Fruit fly (Drosophila melanogaster) whole organism, embryonic: ENCODE results near the gene mRpL46.

Source experiments
- ATbp ChIP-seq: fragments of 200-800 bp; sonication (Bioruptor generic); optimal IDR thresholded peaks from 2 replicates; lab custom pipeline; 2017; ENCODE audit warnings: missing biosample characterization, mild to moderate bottlenecking, missing genetic modification characterization, missing genetic modification reagents
- Abd-B ChIP-seq: fragments of 200-800 bp; sonication (Bioruptor generic); optimal IDR thresholded peaks from 2 replicates; lab custom pipeline; 2018; ENCODE audit warnings: missing biosample characterization, mild to moderate bottlenecking, missing genetic modification characterization, moderate library complexity
- Ada2b ChIP-seq: fragments of 200-800 bp; sonication (Bioruptor generic); IDR thresholded peaks from 2 replicates; pipeline ENCODE4 v1.3.6; 2022; ENCODE audit warnings: missing biosample characterization, missing genetic modification characterization
- CG10267 ChIP-seq: fragments of 200-800 bp; sonication (Bioruptor generic); optimal IDR thresholded peaks from 2 replicates; lab custom pipeline; 2018; ENCODE audit warnings: missing biosample characterization, mild to moderate bottlenecking, missing genetic modification characterization, moderate library complexity
- CG10366 ChIP-seq: fragments of 200-800 bp; sonication (Bioruptor generic); IDR thresholded peaks from 2 replicates; pipeline ENCODE4 v1.3.6; 2022; ENCODE audit warnings: missing biosample characterization, missing genetic modification characterization
- CG11247 ChIP-seq: fragments of 200-800 bp; sonication (Bioruptor generic); IDR thresholded peaks from 2 replicates; pipeline ENCODE4 v1.3.6; 2022; ENCODE audit warnings: missing biosample characterization, missing genetic modification characterization
- CG11504 ChIP-seq: fragments of 200-800 bp; sonication (Bioruptor generic); optimal IDR thresholded peaks from 3 replicates; lab custom pipeline; 2019; ENCODE audit warnings: missing biosample characterization, mild to moderate bottlenecking, missing genetic modification characterization, moderate library complexity
- CG12769 ChIP-seq: fragments of 200-800 bp; sonication (Bioruptor generic); optimal IDR thresholded peaks from 2 replicates; lab custom pipeline; 2019; ENCODE audit warnings: missing biosample characterization, mild to moderate bottlenecking, missing genetic modification characterization, moderate library complexity
- CG13123 ChIP-seq: fragments of 200-800 bp; sonication (Bioruptor generic); optimal IDR thresholded peaks from 2 replicates; lab custom pipeline; 2016; ENCODE audit warnings: missing biosample characterization, missing genetic modification characterization
- CG14965 ChIP-seq: fragments of 200-800 bp; sonication (Bioruptor generic); optimal IDR thresholded peaks from 2 replicates; lab custom pipeline; 2016; ENCODE audit warnings: missing biosample characterization, missing genetic modification characterization, borderline replicate concordance
- CG15073 ChIP-seq: fragments of 200-800 bp; sonication (Bioruptor generic); optimal IDR thresholded peaks from 2 replicates; lab custom pipeline; 2016; ENCODE audit warnings: missing biosample characterization, missing genetic modification characterization
- CG18619 ChIP-seq: fragments of 200-800 bp; sonication (Bioruptor generic); optimal IDR thresholded peaks from 3 replicates; lab custom pipeline; 2017; ENCODE audit warnings: missing biosample characterization, mild to moderate bottlenecking, missing genetic modification characterization
- CG2889 ChIP-seq: fragments of 200-800 bp; sonication (Bioruptor generic); IDR thresholded peaks from 3 replicates; pipeline ENCODE4 v1.3.6; 2022; ENCODE audit warnings: missing biosample characterization, missing genetic modification characterization
- CG3726 ChIP-seq: fragments of 200-800 bp; sonication (Bioruptor generic); IDR thresholded peaks from 3 replicates; pipeline ENCODE4, ENCODE4 v1.3.6; 2022; ENCODE audit warnings: missing biosample characterization, missing genetic modification characterization
- CG4424 ChIP-seq: fragments of 200-800 bp; sonication (Bioruptor generic); optimal IDR thresholded peaks from 3 replicates; lab custom pipeline; 2016; ENCODE audit warnings: missing biosample characterization, missing genetic modification characterization
- CG6272 ChIP-seq: fragments of 200-800 bp; sonication (Bioruptor generic); IDR thresholded peaks from 2 replicates; pipeline ENCODE4 v1.3.6; 2022; ENCODE audit warnings: missing biosample characterization, missing genetic modification characterization
- CG8388 ChIP-seq: fragments of 200-800 bp; sonication (Bioruptor generic); optimal IDR thresholded peaks from 2 replicates; lab custom pipeline; 2019; ENCODE audit warnings: missing biosample characterization, mild to moderate bottlenecking, missing genetic modification characterization, moderate library complexity
- CG8765 ChIP-seq: fragments of 200-800 bp; sonication (Bioruptor generic); IDR thresholded peaks from 2 replicates; pipeline ENCODE4 v1.3.6; 2022; ENCODE audit warnings: missing biosample characterization, missing genetic modification characterization
- CG9215 ChIP-seq: fragments of 200-800 bp; sonication (Bioruptor generic); IDR thresholded peaks from 2 replicates; pipeline ENCODE4 v1.3.6; 2022; ENCODE audit warnings: missing biosample characterization, missing genetic modification characterization
- Dip2 ChIP-seq: fragments of 200-800 bp; sonication (Bioruptor generic); IDR thresholded peaks from 2 replicates; pipeline ENCODE4 v1.3.6; 2022; ENCODE audit warnings: missing biosample characterization, missing genetic modification characterization
- Fer3 ChIP-seq: fragments of 200-800 bp; sonication (Bioruptor generic); optimal IDR thresholded peaks from 2 replicates; lab custom pipeline; 2018; ENCODE audit warnings: missing biosample characterization, mild to moderate bottlenecking, missing genetic modification characterization, moderate library complexity
- HHEX ChIP-seq: fragments of 200-800 bp; sonication (Bioruptor generic); optimal IDR thresholded peaks from 3 replicates; lab custom pipeline; 2017; ENCODE audit warnings: missing biosample characterization, mild to moderate bottlenecking, missing genetic modification characterization, missing genetic modification reagents
- HLH3B ChIP-seq: fragments of 200-800 bp; sonication (Bioruptor generic); IDR thresholded peaks from 2 replicates; pipeline ENCODE4 v1.3.6; 2022; ENCODE audit warnings: missing biosample characterization, missing genetic modification characterization
- Lpt ChIP-seq: fragments of >200 bp; optimal IDR thresholded peaks from 2 replicates; lab custom pipeline; 2018; ENCODE audit warnings: missing biosample characterization, missing genetic modification characterization
- MESR4 ChIP-seq: fragments of 200-800 bp; sonication (Bioruptor generic); optimal IDR thresholded peaks from 2 replicates; lab custom pipeline; 2018; ENCODE audit warnings: missing biosample characterization, mild to moderate bottlenecking, missing genetic modification characterization, moderate library complexity
- Mad ChIP-seq: fragments of 200-800 bp; sonication (Bioruptor generic); optimal IDR thresholded peaks from 2 replicates; lab custom pipeline; 2016; ENCODE audit warnings: missing biosample characterization, missing genetic modification characterization
- NC2α ChIP-seq: fragments of 200-800 bp; sonication (Bioruptor generic); optimal IDR thresholded peaks from 2 replicates; lab custom pipeline; 2016; ENCODE audit warnings: missing biosample characterization, missing genetic modification characterization
- Pdp1 ChIP-seq, 2 experiments: fragments of 200-800 bp; sonication (Bioruptor generic); optimal IDR thresholded peaks; 3 replicates each; lab custom pipeline; 2016; ENCODE audit warnings: missing biosample characterization in 2 of 2, missing genetic modification characterization in 2 of 2, mild to moderate bottlenecking in 1 of 2, moderate library complexity in 1 of 2
- Rfx ChIP-seq: fragments of 200-800 bp; sonication (Bioruptor generic); IDR thresholded peaks from 2 replicates; pipeline ENCODE4 v1.3.6; 2022; ENCODE audit warnings: missing biosample characterization, missing genetic modification characterization
- Side ChIP-seq: fragments of 200-800 bp; sonication (Bioruptor generic); optimal IDR thresholded peaks from 2 replicates; lab custom pipeline; 2016; ENCODE audit warnings: missing biosample characterization, missing genetic modification characterization
- Six4 ChIP-seq: fragments of 200-800 bp; sonication (Bioruptor generic); optimal IDR thresholded peaks from 2 replicates; lab custom pipeline; 2016; ENCODE audit warnings: missing biosample characterization, missing genetic modification characterization
- al ChIP-seq: fragments of 200-800 bp; sonication (Bioruptor generic); IDR thresholded peaks from 2 replicates; pipeline ENCODE4 v1.3.6; 2022; ENCODE audit warnings: missing biosample characterization, missing genetic modification characterization
- ap ChIP-seq: fragments of 200-800 bp; sonication (Bioruptor generic); IDR thresholded peaks from 2 replicates; pipeline ENCODE4 v1.3.6; 2022; ENCODE audit warnings: missing biosample characterization, missing genetic modification characterization
- ato ChIP-seq: fragments of 200-800 bp; sonication (Bioruptor generic); IDR thresholded peaks from 2 replicates; pipeline ENCODE4 v1.3.6; 2022; ENCODE audit warnings: missing biosample characterization, missing genetic modification characterization; ENCODE audit not compliant: partially characterized antibody
- bigmax ChIP-seq: fragments of 200-800 bp; sonication (Bioruptor generic); optimal IDR thresholded peaks from 2 replicates; lab custom pipeline; 2018; ENCODE audit warnings: missing biosample characterization, mild to moderate bottlenecking, missing genetic modification characterization
- cg ChIP-seq: fragments of 200-800 bp; sonication (Bioruptor generic); optimal IDR thresholded peaks from 3 replicates; lab custom pipeline; 2019; ENCODE audit warnings: missing biosample characterization, mild to moderate bottlenecking, missing genetic modification characterization, moderate library complexity
- corto ChIP-seq: fragments of 200-800 bp; sonication (Bioruptor generic); optimal IDR thresholded peaks from 2 replicates; lab custom pipeline; 2016; ENCODE audit warnings: missing biosample characterization, mild to moderate bottlenecking, missing genetic modification characterization, moderate library complexity
- kah ChIP-seq: fragments of 200-800 bp; sonication (Bioruptor generic); optimal IDR thresholded peaks from 2 replicates; lab custom pipeline; 2018; ENCODE audit warnings: missing biosample characterization, mild to moderate bottlenecking, missing genetic modification characterization
- maf-S ChIP-seq: fragments of 200-800 bp; sonication (Bioruptor generic); optimal IDR thresholded peaks from 2 replicates; lab custom pipeline; 2016; ENCODE audit warnings: missing biosample characterization, missing genetic modification characterization
- peb ChIP-seq: fragments of 200-800 bp; sonication (Bioruptor generic); IDR thresholded peaks from 2 replicates; pipeline ENCODE4 v1.3.6; 2022; ENCODE audit warnings: missing biosample characterization, missing genetic modification characterization
- prd ChIP-seq, 3 experiments: fragments of >200 bp in 2 of 3; fragments of 200-800 bp in 1 of 3; sonication (Bioruptor generic) in 1 of 3; optimal IDR thresholded peaks in 2 of 3; IDR thresholded peaks in 1 of 3; 2 replicates in 2 of 3; 3 replicates in 1 of 3; pipeline versions ENCODE4 v1.3.6 to Lab custom; 2017 to 2022; ENCODE audit warnings: missing biosample characterization in 1 of 3, missing genetic modification characterization in 1 of 3
- sna ChIP-seq: fragments of 200-800 bp; sonication (Bioruptor generic); IDR thresholded peaks from 2 replicates; pipeline ENCODE4 v1.3.6; 2022; ENCODE audit warnings: missing biosample characterization, missing genetic modification characterization; ENCODE audit not compliant: partially characterized antibody
- sob ChIP-seq: fragments of 200-800 bp; sonication (Bioruptor generic); IDR thresholded peaks from 2 replicates; pipeline ENCODE4 v1.3.6; 2022; ENCODE audit warnings: missing biosample characterization, missing genetic modification characterization
- sug ChIP-seq: fragments of 200-800 bp; optimal IDR thresholded peaks from 2 replicates; lab custom pipeline; 2019; ENCODE audit warnings: missing biosample characterization, mild to moderate bottlenecking, missing genetic modification characterization, moderate library complexity
- tll ChIP-seq, 2 experiments: fragments of 200-800 bp in 1 of 2; fragments of >200 bp in 1 of 2; sonication (Bioruptor generic) in 1 of 2; optimal IDR thresholded peaks; 2 replicates each; lab custom pipeline; 2017 to 2019; ENCODE audit warnings: missing biosample characterization in 2 of 2, missing genetic modification characterization in 2 of 2, mild to moderate bottlenecking in 1 of 2, moderate library complexity in 1 of 2
- toy ChIP-seq: fragments of 200-800 bp; sonication (Bioruptor generic); IDR thresholded peaks from 2 replicates; pipeline ENCODE4 v1.3.6; 2022; ENCODE audit warnings: missing biosample characterization, missing genetic modification characterization
- trh ChIP-seq: fragments of 200-800 bp; sonication (Bioruptor generic); optimal IDR thresholded peaks from 2 replicates; lab custom pipeline; 2016; ENCODE audit warnings: missing biosample characterization, missing genetic modification characterization
- tup ChIP-seq: fragments of 200-800 bp; sonication (Bioruptor generic); optimal IDR thresholded peaks from 2 replicates; lab custom pipeline; 2016; ENCODE audit warnings: missing biosample characterization, mild to moderate bottlenecking, missing genetic modification characterization, moderate library complexity
- usp ChIP-seq: fragments of >200 bp; optimal IDR thresholded peaks from 2 replicates; lab custom pipeline; 2017; ENCODE audit warnings: missing biosample characterization, missing genetic modification characterization
- wdn ChIP-seq: fragments of 200-800 bp; sonication (Bioruptor generic); IDR thresholded peaks from 2 replicates; pipeline ENCODE4 v1.3.6; 2022; ENCODE audit warnings: missing biosample characterization, missing genetic modification characterization

The mRpL46 gene

dm6 chr3L:1808631-1809030 is 31.4 kb downstream of the mRpL46 start (continued):
- TF ChIP-seq CG8388 (peak; percentile 83), sob (GFP tag; lab: Robert Waterston, UW) (peak; percentile 94), CG4424 (GFP tag; lab: Kevin White, UChicago) (peak; percentile 91), CG6272 (GFP tag; lab: Robert Waterston, UW) (peak; percentile 89), Rfx (GFP tag; lab: Robert Waterston, UW) (peak; percentile 97), NC2α (peak; percentile 64), prd (optimal IDR thresholded peaks at IDR 0.05; lab: Kevin White, UChicago) (no peak), prd (GFP tag; IDR thresholded peaks at IDR 0.05; lab: Robert Waterston, UW) (peak; percentile 93), toy (GFP tag; lab: Robert Waterston, UW) (peak; percentile 79), tll (GFP tag; optimal IDR thresholded peaks at IDR 0.05; lab: Kevin White, UChicago) (no peak), CG15073 (peak; percentile 28), sug (peak; percentile 70), wdn (GFP tag; lab: Robert Waterston, UW) (peak; percentile 86), maf-S (GFP tag; lab: Kevin White, UChicago) (peak; percentile 88), CG9215 (peak; percentile 82), CG12769 (tag; lab: Kevin White, UChicago) (peak; percentile 98), CG8765 (GFP tag; lab: Robert Waterston, UW) (peak; percentile 30; the same call in 1 of the 2 replicates), CG11504 (tag; lab: Kevin White, UChicago) (peak; percentile 92), CG10366 (peak; percentile 91), ATbp (GFP tag; lab: Kevin White, UChicago) (peak; percentile 83), corto (GFP tag; lab: Kevin White, UChicago) (no peak), peb (GFP tag; lab: Robert Waterston, UW) (peak; percentile 73), CG3726 (GFP tag; lab: Robert Waterston, UW) (peak; percentile 80), MESR4 (GFP tag; lab: Kevin White, UChicago) (peak; percentile 18), ato (no peak), bigmax (GFP tag; lab: Kevin White, UChicago) (peak; percentile 2), CG2889 (GFP tag; lab: Robert Waterston, UW) (peak; percentile 84), ap (GFP tag; lab: Robert Waterston, UW) (peak; percentile 83), Lpt (GFP tag; lab: Kevin White, UChicago) (no peak), Side (GFP tag; lab: Kevin White, UChicago) (peak; percentile 88), al (peak; percentile 92), CG18619 (GFP tag; lab: Kevin White, UChicago) (peak; percentile 82), Ada2b (GFP tag; lab: Robert Waterston, UW) (peak; percentile 94), CG10267 (tag; lab: Kevin White, UChicago) (peak; percentile 77), Dip2 (GFP tag; lab: Robert Waterston, UW) (0 out of 2 replicates have a peak, but pooled peaks have one; percentile 38), usp (no peak), Six4 (GFP tag; lab: Kevin White, UChicago) (peak; percentile 89), tup (GFP tag; lab: Kevin White, UChicago) (peak; percentile 72), Pdp1 (GFP tag; optimal IDR thresholded peaks at IDR 0.05; lab: Kevin White, UChicago) (peak; percentile 89), trh (GFP tag; lab: Kevin White, UChicago) (peak; percentile 75), sna (GFP tag; lab: Robert Waterston, UW) (no peak), HLH3B (GFP tag; lab: Robert Waterston, UW) (peak; percentile 93), kah (GFP tag; lab: Kevin White, UChicago) (peak; percentile 57), HHEX (GFP tag; lab: Kevin White, UChicago) (peak; percentile 88), cg (GFP tag; lab: Kevin White, UChicago) (no peak), CG11247 (GFP tag; lab: Robert Waterston, UW) (peak; percentile 90), CG13123 (GFP tag; lab: Kevin White, UChicago) (peak; percentile 81), Abd-B (GFP tag; lab: Kevin White, UChicago) (peak; percentile 90), Fer3 (tag; lab: Kevin White, UChicago) (peak; percentile 92), Mad (peak; percentile 76), CG14965 (peak; percentile 44)
